Fruit fly (Drosophila melanogaster): ENCODE results near the gene CG9853.

- no peak for TF ChIP-seq Sin3A (optimal IDR thresholded peaks at IDR 0.05)
- no peak for TF ChIP-seq h (optimal IDR thresholded peaks at IDR 0.05)
- TF ChIP-seq ttk (optimal IDR thresholded peaks at IDR 0.05) = no peak
Measured at dm6 chr3R:4362010-4362409, 39.8 kb downstream of the CG9853 start.

All from Kc167 (cell line).